Fruit fly (Drosophila melanogaster): Measurements from ENCODE around the gene trol.

trol gene

DNA sequence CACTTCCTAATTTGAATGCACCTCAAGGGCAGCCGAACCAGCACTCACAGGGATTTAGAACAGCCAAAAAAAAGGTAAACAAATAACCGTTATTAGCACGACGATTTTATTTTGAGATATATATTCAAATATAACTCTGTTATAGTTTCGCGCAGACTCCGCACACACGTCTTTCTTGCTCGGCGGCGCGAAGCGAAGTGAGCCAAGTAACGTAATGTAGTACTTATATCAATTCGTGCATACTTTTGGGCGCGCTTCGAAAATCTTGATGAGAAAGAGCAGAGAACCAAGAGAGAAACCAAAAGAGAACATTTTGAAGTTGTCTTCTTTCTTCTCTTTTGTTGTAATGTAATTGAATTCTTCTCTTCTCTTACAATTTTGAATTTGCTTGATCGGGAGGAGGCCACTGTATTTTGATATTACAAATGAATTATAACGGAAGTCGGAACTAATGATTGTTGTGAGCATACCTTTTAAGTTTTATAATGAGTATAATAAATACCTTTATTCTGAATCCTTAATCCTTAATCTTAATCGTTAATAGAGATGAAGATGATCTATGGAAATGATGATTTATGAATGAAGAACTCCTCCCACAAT, 75.3 kb downstream of the trol start, which contains the start of gene boi (continued):
- TF ChIP-seq CG31365 (tag; optimal IDR thresholded peaks at IDR 0.05) = no peak
- no peak for TF ChIP-seq pzg (GFP tag; optimal IDR thresholded peaks at IDR 0.05)
- no peak for TF ChIP-seq Fer1 (GFP tag; optimal IDR thresholded peaks at IDR 0.05)
- TF ChIP-seq NC2β (GFP tag; optimal IDR thresholded peaks at IDR 0.05) = peak; percentile 13
- TF ChIP-seq ttk (GFP tag; IDR thresholded peaks at IDR 0.05) = no peak
- TF ChIP-seq CG3065 (GFP tag; optimal IDR thresholded peaks at IDR 0.05) = no peak
- no peak for TF ChIP-seq ewg (GFP tag; optimal IDR thresholded peaks at IDR 0.05)
- no peak for TF ChIP-seq CG14667 (GFP tag; IDR thresholded peaks at IDR 0.05)
- no peak for TF ChIP-seq CG30020 (tag; optimal IDR thresholded peaks at IDR 0.05)
- no peak for TF ChIP-seq CG11723 (GFP tag; optimal IDR thresholded peaks at IDR 0.05)
- no peak for TF ChIP-seq lola (GFP tag; optimal IDR thresholded peaks at IDR 0.05)
- peak; percentile 33; the same call in 1 of the 2 replicates for TF ChIP-seq CG13287 (GFP tag; IDR thresholded peaks at IDR 0.05; ENCODE audit: partially characterized antibody)
- no peak for TF ChIP-seq onecut (GFP tag; IDR thresholded peaks at IDR 0.05)
- no peak for TF ChIP-seq Mrtf (GFP tag; IDR thresholded peaks at IDR 0.05)
- TF ChIP-seq ro (GFP tag; IDR thresholded peaks at IDR 0.05) = no peak
- no peak for TF ChIP-seq HmgD (GFP tag; optimal IDR thresholded peaks at IDR 0.05)
- TF ChIP-seq ATbp (GFP tag; optimal IDR thresholded peaks at IDR 0.05) = no peak
- TF ChIP-seq sqz (GFP tag; optimal IDR thresholded peaks at IDR 0.05) = peak; percentile 27
- TF ChIP-seq psq (GFP tag; optimal IDR thresholded peaks at IDR 0.05) = no peak
- TF ChIP-seq lbe (GFP tag; optimal IDR thresholded peaks at IDR 0.05) = no peak
- no peak for TF ChIP-seq gfzf (GFP tag; optimal IDR thresholded peaks at IDR 0.05)
- TF ChIP-seq repo (GFP tag; optimal IDR thresholded peaks at IDR 0.05) = no peak
- 0 out of 4 replicates have a peak, but pooled peaks have one; percentile 40 for TF ChIP-seq chinmo (GFP tag; IDR thresholded peaks at IDR 0.05; ENCODE audit: partially characterized antibody)
- TF ChIP-seq CG7987 (GFP tag; optimal IDR thresholded peaks at IDR 0.05) = no peak
- no peak for TF ChIP-seq CG6272 (GFP tag; IDR thresholded peaks at IDR 0.05)
- TF ChIP-seq exex (tag; optimal IDR thresholded peaks at IDR 0.05) = no peak
- TF ChIP-seq wor (GFP tag; IDR thresholded peaks at IDR 0.05) = no peak
- TF ChIP-seq Hand (GFP tag; optimal IDR thresholded peaks at IDR 0.05) = no peak
- TF ChIP-seq Tbp (GFP tag; optimal IDR thresholded peaks at IDR 0.05) = no peak
- no peak for TF ChIP-seq CG5953 (GFP tag; IDR thresholded peaks at IDR 0.05)
- TF ChIP-seq Usf (GFP tag; optimal IDR thresholded peaks at IDR 0.05) = no peak
- TF ChIP-seq dysf (GFP tag; IDR thresholded peaks at IDR 0.05) = no peak
- TF ChIP-seq vvl (GFP tag; IDR thresholded peaks at IDR 0.05) = peak; percentile 51; the same call in 1 of the 2 replicates
- TF ChIP-seq Sox102F (GFP tag; optimal IDR thresholded peaks at IDR 0.05) = no peak
- TF ChIP-seq Gug (GFP tag; IDR thresholded peaks at IDR 0.05) = no peak
- no peak for TF ChIP-seq crc (GFP tag; optimal IDR thresholded peaks at IDR 0.05)
- TF ChIP-seq CG17912 (GFP tag; optimal IDR thresholded peaks at IDR 0.05) = peak; percentile 30
- TF ChIP-seq Oaz (GFP tag; IDR thresholded peaks at IDR 0.05) = no peak
- TF ChIP-seq CG14965 (GFP tag; optimal IDR thresholded peaks at IDR 0.05; ENCODE audit: borderline replicate concordance) = no peak
- no peak for TF ChIP-seq gcm (GFP tag; optimal IDR thresholded peaks at IDR 0.05)
- TF ChIP-seq Hmx (GFP tag; optimal IDR thresholded peaks at IDR 0.05) = no peak
- TF ChIP-seq trem (tag; optimal IDR thresholded peaks at IDR 0.05) = peak; percentile 30
- no peak for TF ChIP-seq tup (GFP tag; optimal IDR thresholded peaks at IDR 0.05)
- TF ChIP-seq CG18011 (GFP tag; optimal IDR thresholded peaks at IDR 0.05) = no peak
- no peak for TF ChIP-seq gt (GFP tag; IDR thresholded peaks at IDR 0.05)
- TF ChIP-seq CG12236 (GFP tag; optimal IDR thresholded peaks at IDR 0.05) = no peak
- no peak for TF ChIP-seq Bteb2 (GFP tag; optimal IDR thresholded peaks at IDR 0.05)
- TF ChIP-seq gro (GFP tag; optimal IDR thresholded peaks at IDR 0.05) = peak; percentile 33
- no peak for TF ChIP-seq CG9876 (GFP tag; optimal IDR thresholded peaks at IDR 0.05)
- TF ChIP-seq Stat92E (GFP tag; optimal IDR thresholded peaks at IDR 0.05) = peak in 1 of 3 experiments; percentile 76
